Worm (Caenorhabditis elegans) whole organism, L1 larva: ENCODE measurements around the gene C53A5.13.

Experiments
- aha-1 ChIP-seq: fragments of 150-350 bp; optimal IDR thresholded peaks from 2 replicates; lab custom pipeline; 2014; ENCODE audit warnings: missing biosample characterization, missing genetic modification characterization
- nhr-12 ChIP-seq: sonication (generic microtip); optimal IDR thresholded peaks from 2 replicates; lab custom pipeline; 2017; ENCODE audit warnings: missing biosample characterization, missing genetic modification characterization

- no peak for TF ChIP-seq aha-1 (tag; lab: Kevin White, UChicago)
- no peak for TF ChIP-seq nhr-12 (tag; lab: Kevin White, UChicago)
These were observed 15.9 kb upstream of the C53A5.13 start, which contains the start of gene kcnl-4 for ce11 chrV:14530813-14531212.
